Fruit fly (Drosophila melanogaster): Measurements from ENCODE around the gene CG5890.

- TF ChIP-seq psq (optimal IDR thresholded peaks at IDR 0.05) (no peak), ttk (optimal IDR thresholded peaks at IDR 0.05) (no peak), insv (optimal IDR thresholded peaks at IDR 0.05) (no peak)
These were observed 20.7 kb downstream of the CG5890 start for dm6 chr3R:25876639-25877038.
